Worm (Caenorhabditis elegans) whole organism, late embryonic: ENCODE data around the gene ari-1.4.

Source experiments
- C08G9.2 ChIP-seq: sonication (generic microtip); optimal IDR thresholded peaks from 2 replicates; lab custom pipeline; 2016; ENCODE audit warnings: mild to moderate bottlenecking, missing genetic modification characterization, moderate library complexity, missing compliant biosample characterization
- F13H6.1 ChIP-seq: sonication (generic microtip); optimal IDR thresholded peaks from 2 replicates; lab custom pipeline; 2016; ENCODE audit warnings: missing genetic modification characterization, missing compliant biosample characterization
- K02D7.2 ChIP-seq: sonication (generic microtip); optimal IDR thresholded peaks from 2 replicates; lab custom pipeline; 2017; ENCODE audit warnings: mild to moderate bottlenecking, missing genetic modification characterization, missing compliant biosample characterization
- T23F11.4 ChIP-seq: fragments of 200-800 bp; sonication (Bioruptor generic); optimal IDR thresholded peaks from 2 replicates; lab custom pipeline; 2018; ENCODE audit warnings: mild to moderate bottlenecking, missing genetic modification characterization, missing compliant biosample characterization
- Y22D7AL.16 ChIP-seq: sonication (generic microtip); optimal IDR thresholded peaks from 2 replicates; lab custom pipeline; 2016; ENCODE audit warnings: missing genetic modification characterization, missing compliant biosample characterization
- ahr-1 ChIP-seq: sonication (generic microtip); optimal IDR thresholded peaks from 2 replicates; lab custom pipeline; 2016; ENCODE audit warnings: missing genetic modification characterization, missing compliant biosample characterization
- ama-1 ChIP-seq: fragments of 150-350 bp; optimal IDR thresholded peaks from 2 replicates; lab custom pipeline; 2014
- ceh-14 ChIP-seq: sonication (generic microtip); optimal IDR thresholded peaks from 2 replicates; lab custom pipeline; 2016; ENCODE audit warnings: missing genotype, missing genetic modification characterization, missing compliant biosample characterization
- ceh-18 ChIP-seq: sonication (generic microtip); optimal IDR thresholded peaks from 2 replicates; lab custom pipeline; 2016; ENCODE audit warnings: missing genetic modification characterization, missing compliant biosample characterization
- ceh-19 ChIP-seq: fragments of 200-800 bp; sonication (Bioruptor generic); optimal IDR thresholded peaks from 2 replicates; lab custom pipeline; 2018; ENCODE audit warnings: mild to moderate bottlenecking, missing genetic modification characterization, missing compliant biosample characterization
- ceh-24 ChIP-seq: sonication (generic microtip); optimal IDR thresholded peaks from 2 replicates; lab custom pipeline; 2016; ENCODE audit warnings: mild to moderate bottlenecking, missing genetic modification characterization, missing compliant biosample characterization
- ceh-30 ChIP-seq: fragments of 150-350 bp; optimal IDR thresholded peaks from 2 replicates; lab custom pipeline; 2014; ENCODE audit warnings: missing biosample characterization, missing genetic modification characterization
- ceh-31 ChIP-seq: sonication (generic microtip); optimal IDR thresholded peaks from 2 replicates; lab custom pipeline; 2016; ENCODE audit warnings: missing genetic modification characterization, missing compliant biosample characterization
- ceh-34 ChIP-seq: sonication (generic microtip); optimal IDR thresholded peaks from 2 replicates; lab custom pipeline; 2016; ENCODE audit warnings: mild to moderate bottlenecking, missing genetic modification characterization, missing compliant biosample characterization
- ceh-48 ChIP-seq: sonication (generic microtip); optimal IDR thresholded peaks from 2 replicates; lab custom pipeline; 2016; ENCODE audit warnings: missing genetic modification characterization, inconsistent platforms, missing compliant biosample characterization
- ceh-9 ChIP-seq: sonication (generic microtip); optimal IDR thresholded peaks from 2 replicates; lab custom pipeline; 2016; ENCODE audit warnings: mild to moderate bottlenecking, missing genetic modification characterization, inconsistent platforms, missing compliant biosample characterization
- che-1 ChIP-seq: sonication (generic microtip); optimal IDR thresholded peaks from 2 replicates; lab custom pipeline; 2016; ENCODE audit warnings: mild to moderate bottlenecking, missing genetic modification characterization, missing compliant biosample characterization
- elt-2 ChIP-seq: sonication (generic microtip); optimal IDR thresholded peaks from 2 replicates; lab custom pipeline; 2016; ENCODE audit warnings: missing genetic modification reagents, missing genetic modification characterization, missing compliant biosample characterization
- elt-4 ChIP-seq: sonication (generic microtip); optimal IDR thresholded peaks from 2 replicates; lab custom pipeline; 2016; ENCODE audit warnings: missing genetic modification characterization, missing compliant biosample characterization
- ets-4 ChIP-seq: sonication (generic microtip); optimal IDR thresholded peaks from 2 replicates; lab custom pipeline; 2016; ENCODE audit warnings: missing genetic modification characterization, missing compliant biosample characterization
- eyg-1 ChIP-seq: sonication (generic microtip); optimal IDR thresholded peaks from 2 replicates; lab custom pipeline; 2016; ENCODE audit warnings: missing genotype, missing genetic modification characterization, missing compliant biosample characterization
- fax-1 ChIP-seq: sonication (generic microtip); optimal IDR thresholded peaks from 2 replicates; lab custom pipeline; 2016; ENCODE audit warnings: missing genotype, missing genetic modification characterization, missing compliant biosample characterization
- fkh-6 ChIP-seq: sonication (generic microtip); optimal IDR thresholded peaks from 2 replicates; lab custom pipeline; 2016; ENCODE audit warnings: missing genetic modification characterization, missing compliant biosample characterization
- gmeb-2 ChIP-seq: sonication (generic microtip); optimal IDR thresholded peaks from 2 replicates; lab custom pipeline; 2016; ENCODE audit warnings: missing genetic modification characterization, inconsistent platforms, missing compliant biosample characterization
- hlh-15 ChIP-seq: sonication (generic microtip); optimal IDR thresholded peaks from 2 replicates; lab custom pipeline; 2016; ENCODE audit warnings: missing genetic modification characterization, missing compliant biosample characterization
- hlh-30 ChIP-seq: sonication (generic microtip); optimal IDR thresholded peaks from 2 replicates; lab custom pipeline; 2017; ENCODE audit warnings: antibody characterized with exemption, missing genetic modification characterization, missing compliant biosample characterization; ENCODE audit not compliant: insufficient read depth
- hlh-6 ChIP-seq: sonication (generic microtip); optimal IDR thresholded peaks from 2 replicates; lab custom pipeline; 2016; ENCODE audit warnings: missing genotype, missing genetic modification characterization, missing compliant biosample characterization
- hlh-8 ChIP-seq: sonication (generic microtip); optimal IDR thresholded peaks from 2 replicates; lab custom pipeline; 2016; ENCODE audit warnings: missing genotype, missing genetic modification characterization, missing compliant biosample characterization
- lim-6 ChIP-seq: sonication (generic microtip); optimal IDR thresholded peaks from 2 replicates; lab custom pipeline; 2016; ENCODE audit warnings: missing genetic modification characterization, missing compliant biosample characterization
- lin-11 ChIP-seq: fragments of 200-800 bp; sonication (Bioruptor generic); optimal IDR thresholded peaks from 2 replicates; lab custom pipeline; 2018; ENCODE audit warnings: mild to moderate bottlenecking, missing genetic modification characterization, missing compliant biosample characterization
- madf-2 ChIP-seq: sonication (generic microtip); optimal IDR thresholded peaks from 2 replicates; lab custom pipeline; 2017; ENCODE audit warnings: missing genetic modification characterization, missing compliant biosample characterization
- mec-3 ChIP-seq: sonication (generic microtip); optimal IDR thresholded peaks from 2 replicates; lab custom pipeline; 2016; ENCODE audit warnings: borderline replicate concordance, missing genetic modification characterization, missing compliant biosample characterization
- nfya-1 ChIP-seq: sonication (generic microtip); optimal IDR thresholded peaks from 2 replicates; lab custom pipeline; 2017; ENCODE audit warnings: missing genetic modification characterization, mild to moderate bottlenecking, missing compliant biosample characterization, antibody characterized with exemption, moderate library complexity
- nhr-11 ChIP-seq: fragments of 150-350 bp; optimal IDR thresholded peaks from 2 replicates; lab custom pipeline; 2014; ENCODE audit warnings: missing biosample characterization, missing genetic modification characterization
- nhr-232 ChIP-seq: sonication (generic microtip); optimal IDR thresholded peaks from 2 replicates; lab custom pipeline; 2016; ENCODE audit warnings: missing genetic modification characterization, missing compliant biosample characterization
- npax-4 ChIP-seq: sonication (generic microtip); optimal IDR thresholded peaks from 2 replicates; lab custom pipeline; 2016; ENCODE audit warnings: missing genetic modification characterization, missing compliant biosample characterization
- odd-2 ChIP-seq: sonication (generic microtip); optimal IDR thresholded peaks from 2 replicates; lab custom pipeline; 2017; ENCODE audit warnings: antibody characterized with exemption, mild to moderate bottlenecking, missing genetic modification characterization, missing compliant biosample characterization
- pag-3 ChIP-seq: sonication (generic microtip); optimal IDR thresholded peaks from 2 replicates; lab custom pipeline; 2016; ENCODE audit warnings: missing compliant biosample characterization, missing genetic modification characterization, borderline replicate concordance
- pat-9 ChIP-seq: fragments of 200-800 bp; sonication (Bioruptor generic); optimal IDR thresholded peaks from 2 replicates; lab custom pipeline; 2018; ENCODE audit warnings: mild to moderate bottlenecking, missing genetic modification characterization, moderate library complexity, missing compliant biosample characterization
- pax-1 ChIP-seq: fragments of 150-350 bp; optimal IDR thresholded peaks from 2 replicates; lab custom pipeline; 2014; ENCODE audit warnings: missing biosample characterization, missing genetic modification characterization
- sdc-2 ChIP-seq: sonication (generic microtip); optimal IDR thresholded peaks from 2 replicates; lab custom pipeline; 2016; ENCODE audit warnings: missing genotype, missing genetic modification characterization, missing compliant biosample characterization
- sox-2 ChIP-seq: fragments of 200-800 bp; sonication (Bioruptor generic); IDR thresholded peaks from 2 replicates; pipeline ENCODE4 v1.3.6; 2022; ENCODE audit warnings: missing genetic modification reagents, missing genetic modification characterization, missing compliant biosample characterization
- syd-9 ChIP-seq: sonication (generic microtip); optimal IDR thresholded peaks from 2 replicates; lab custom pipeline; 2016; ENCODE audit warnings: mild to moderate bottlenecking, missing genetic modification characterization, moderate library complexity, missing compliant biosample characterization
- tbx-2 ChIP-seq: sonication (generic microtip); optimal IDR thresholded peaks from 2 replicates; lab custom pipeline; 2016; ENCODE audit warnings: missing genetic modification characterization, missing compliant biosample characterization
- tbx-7 ChIP-seq: sonication (generic microtip); optimal IDR thresholded peaks from 2 replicates; lab custom pipeline; 2016; ENCODE audit warnings: missing genotype, missing genetic modification characterization, missing compliant biosample characterization
- ttx-3 ChIP-seq: sonication (generic microtip); optimal IDR thresholded peaks from 2 replicates; lab custom pipeline; 2016; ENCODE audit warnings: missing genetic modification reagents, missing genetic modification characterization, missing compliant biosample characterization
- unc-3 ChIP-seq, 2 experiments: fragments of 200-800 bp in 1 of 2; sonication (Bioruptor generic) in 1 of 2; sonication (generic microtip) in 1 of 2; conservative IDR thresholded peaks in 1 of 2; optimal IDR thresholded peaks in 1 of 2; 2 replicates each; pipeline versions ENCODE4 v1.3.6 to Lab custom; 2016 to 2022; ENCODE audit warnings: missing compliant biosample characterization in 2 of 2, missing genetic modification characterization in 2 of 2, missing genetic modification reagents in 1 of 2
- unc-42 ChIP-seq: sonication (generic microtip); optimal IDR thresholded peaks from 2 replicates; lab custom pipeline; 2016; ENCODE audit warnings: missing genotype, missing genetic modification characterization, missing compliant biosample characterization
- unc-55 ChIP-seq: sonication (generic microtip); optimal IDR thresholded peaks from 2 replicates; lab custom pipeline; 2017; ENCODE audit warnings: missing biosample characterization, missing genetic modification reagents, missing genetic modification characterization
- ztf-16 ChIP-seq: sonication (generic microtip); optimal IDR thresholded peaks from 2 replicates; lab custom pipeline; 2017; ENCODE audit warnings: missing genetic modification characterization, missing compliant biosample characterization

ari-1.4 gene

ce11 chrIV:15528234-15528633 lies at the start of gene ari-1.4:
Gene ari-1.4 (minus strand): TSS chrIV:15528528.
- TF ChIP-seq ceh-48 (tag; lab: Kevin White, UChicago) (peak; percentile 51), fkh-6 (tag; lab: Kevin White, UChicago) (no peak), hlh-8 (no peak), syd-9 (tag; lab: Kevin White, UChicago) (no peak), che-1 (tag; lab: Kevin White, UChicago) (no peak), T23F11.4 (no peak)

ce11 chrIV:15573863-15574262 lies 45.5 kb upstream of the ari-1.4 start:
- TF ChIP-seq hlh-15 (tag; lab: Kevin White, UChicago) (no peak), sdc-2 (no peak), unc-55 (GFP tag; lab: Kevin White, UChicago) (no peak), hlh-30 (no peak), T23F11.4 (no peak), C08G9.2 (tag; lab: Kevin White, UChicago) (no peak), nfya-1 (tag; lab: Kevin White, UChicago) (peak; percentile 74), ztf-16 (tag; lab: Kevin White, UChicago) (no peak), Y22D7AL.16 (tag; lab: Kevin White, UChicago) (no peak), ceh-24 (tag; lab: Kevin White, UChicago) (no peak), K02D7.2 (tag; lab: Kevin White, UChicago) (no peak), lin-11 (tag; lab: Kevin White, UChicago) (no peak), gmeb-2 (tag; lab: Kevin White, UChicago) (no peak), ceh-31 (tag; lab: Kevin White, UChicago) (peak; percentile 28), syd-9 (tag; lab: Kevin White, UChicago) (no peak), ceh-19 (no peak), mec-3 (tag; lab: Kevin White, UChicago) (no peak), elt-2 (tag; lab: Kevin White, UChicago) (peak; percentile 37), npax-4 (tag; lab: Kevin White, UChicago) (no peak), F13H6.1 (tag; lab: Kevin White, UChicago) (no peak), ceh-30 (tag; lab: Kevin White, UChicago) (no peak), fkh-6 (tag; lab: Kevin White, UChicago) (no peak), sox-2 (no peak), lim-6 (tag; lab: Kevin White, UChicago) (no peak), tbx-2 (tag; lab: Kevin White, UChicago) (peak; percentile 21), nhr-11 (tag; lab: Kevin White, UChicago) (no peak), ceh-18 (no peak), ceh-14 (no peak), ahr-1 (tag; lab: Kevin White, UChicago) (no peak), madf-2 (no peak), ceh-34 (tag; lab: Kevin White, UChicago) (no peak), eyg-1 (tag; lab: Kevin White, UChicago) (no peak), fax-1 (tag; lab: Kevin White, UChicago) (no peak), odd-2 (tag; lab: Kevin White, UChicago) (no peak), pax-1 (peak; percentile 36), ama-1 (lab: Kevin White, UChicago) (no peak), unc-3 (GFP tag; conservative IDR thresholded peaks at IDR 0.05; lab: Robert Waterston, UW) (no peak), unc-3 (tag; optimal IDR thresholded peaks at IDR 0.05; lab: Kevin White, UChicago) (no peak), ceh-48 (tag; lab: Kevin White, UChicago) (no peak), pag-3 (tag; lab: Kevin White, UChicago) (no peak), ets-4 (no peak), elt-4 (tag; lab: Kevin White, UChicago) (no peak), ceh-9 (tag; lab: Kevin White, UChicago) (no peak), pat-9 (no peak), ttx-3 (tag; lab: Kevin White, UChicago) (no peak), hlh-8 (peak; percentile 26), hlh-6 (no peak), unc-42 (peak; percentile 29), nhr-232 (tag; lab: Kevin White, UChicago) (no peak), tbx-7 (tag; lab: Kevin White, UChicago) (no peak), che-1 (tag; lab: Kevin White, UChicago) (no peak)
